Worm (Caenorhabditis elegans): ENCODE results near the gene ztf-31.

Gene ztf-31

ce11 chrIII:7272088-7272487 is 30.9 kb downstream of the ztf-31 start:
- TF ChIP-seq F49E8.2 (tag; optimal IDR thresholded peaks at IDR 0.05; ENCODE audit: insufficient read depth) = no peak
- TF ChIP-seq nfya-1 (tag; optimal IDR thresholded peaks at IDR 0.05; ENCODE audit: borderline replicate concordance, insufficient read depth) = no peak
- no peak for TF ChIP-seq mxl-1 (tag; optimal IDR thresholded peaks at IDR 0.05)
- peak; percentile 41; the same call in 1 of the 2 replicates for TF ChIP-seq lir-1 (GFP tag; conservative IDR thresholded peaks at IDR 0.05)
- no peak for TF ChIP-seq sptf-2 (GFP tag; optimal IDR thresholded peaks at IDR 0.05)
- TF ChIP-seq lsy-27 (tag; optimal IDR thresholded peaks at IDR 0.05; ENCODE audit: borderline replicate concordance, insufficient read depth) = no peak
- TF ChIP-seq ztf-18 (tag; optimal IDR thresholded peaks at IDR 0.05) = no peak
- no peak for TF ChIP-seq dpl-1 (GFP tag; optimal IDR thresholded peaks at IDR 0.05)
- TF ChIP-seq F57C9.4 (tag; optimal IDR thresholded peaks at IDR 0.05) = no peak
- TF ChIP-seq dpff-1 (tag; optimal IDR thresholded peaks at IDR 0.05) = no peak
- no peak for TF ChIP-seq ceh-40 (GFP tag; IDR thresholded peaks at IDR 0.05)
- no peak for TF ChIP-seq nhr-27 (tag; optimal IDR thresholded peaks at IDR 0.05)
- TF ChIP-seq madf-3 (GFP tag; IDR thresholded peaks at IDR 0.05) = no peak
- no peak for TF ChIP-seq mel-28 (tag; optimal IDR thresholded peaks at IDR 0.05; ENCODE audit: borderline replicate concordance)
- peak; percentile 61 for TF ChIP-seq mcd-1 (GFP tag; IDR thresholded peaks at IDR 0.05)
- no peak for TF ChIP-seq nhr-90 (tag; optimal IDR thresholded peaks at IDR 0.05)
- 0 out of 2 replicates have a peak, but pooled peaks have one; percentile 9 for TF ChIP-seq F33H1.4 (GFP tag; IDR thresholded peaks at IDR 0.05)
- TF ChIP-seq nfya-2 (GFP tag; IDR thresholded peaks at IDR 0.05) = no peak
- no peak for TF ChIP-seq ceh-91 (GFP tag; IDR thresholded peaks at IDR 0.05)
- 0 out of 2 replicates have a peak, but pooled peaks have one; percentile 46 for TF ChIP-seq let-526 (GFP tag; IDR thresholded peaks at IDR 0.05)
- TF ChIP-seq efl-1 (GFP tag; optimal IDR thresholded peaks at IDR 0.05) = no peak
- TF ChIP-seq die-1 (tag; optimal IDR thresholded peaks at IDR 0.05) = no peak
- TF ChIP-seq tbp1 (GFP tag; optimal IDR thresholded peaks at IDR 0.05) = peak; percentile 39
- no peak for TF ChIP-seq unc-130 (GFP tag; optimal IDR thresholded peaks at IDR 0.05)
- TF ChIP-seq C06A6.2 (GFP tag; conservative IDR thresholded peaks at IDR 0.05) = no peak
- TF ChIP-seq ztf-25 (GFP tag; IDR thresholded peaks at IDR 0.05) = no peak
- no peak for TF ChIP-seq sdz-38 (tag; optimal IDR thresholded peaks at IDR 0.05)
- TF ChIP-seq chd-7 (tag; optimal IDR thresholded peaks at IDR 0.05) = peak; percentile 61
- no peak for TF ChIP-seq ccch-3 (GFP tag; optimal IDR thresholded peaks at IDR 0.05)
- TF ChIP-seq rcor-1 (GFP tag; IDR thresholded peaks at IDR 0.05) = no peak
- no peak for TF ChIP-seq nhr-120 (GFP tag; IDR thresholded peaks at IDR 0.05)
- no peak for TF ChIP-seq F22D6.2 (tag; optimal IDR thresholded peaks at IDR 0.05)
- no peak for TF ChIP-seq ztf-28 (GFP tag; IDR thresholded peaks at IDR 0.05)
- no peak for TF ChIP-seq egl-18 (GFP tag; IDR thresholded peaks at IDR 0.05)
- peak; percentile 43; the same call in 1 of the 2 replicates for TF ChIP-seq dox-1 (GFP tag; IDR thresholded peaks at IDR 0.05)
- TF ChIP-seq K11D2.4 (GFP tag; IDR thresholded peaks at IDR 0.05) = no peak
- no peak for TF ChIP-seq tbx-9 (tag; optimal IDR thresholded peaks at IDR 0.05; ENCODE audit: borderline replicate concordance)
- no peak for TF ChIP-seq lag-1 (GFP tag; IDR thresholded peaks at IDR 0.05)
- peak; percentile 53 for TF ChIP-seq atf-7 (tag; optimal IDR thresholded peaks at IDR 0.05)
- TF ChIP-seq madf-6 (GFP tag; IDR thresholded peaks at IDR 0.05) = peak; percentile 37; the same call in 1 of the 2 replicates
- peak; percentile 46; the same call in 1 of the 2 replicates for TF ChIP-seq lin-26 (GFP tag; IDR thresholded peaks at IDR 0.05)
- no peak for TF ChIP-seq bed-2 (GFP tag; IDR thresholded peaks at IDR 0.05)
- no peak for TF ChIP-seq ceh-58 (GFP tag; IDR thresholded peaks at IDR 0.05)
- peak; percentile 60 for TF ChIP-seq K12H6.12 (tag; optimal IDR thresholded peaks at IDR 0.05)
- 0 out of 2 replicates have a peak, but pooled peaks have one; percentile 16 for TF ChIP-seq attf-3 (GFP tag; conservative IDR thresholded peaks at IDR 0.05)
- TF ChIP-seq C17E4.6 (GFP tag; IDR thresholded peaks at IDR 0.05) = no peak
- peak; percentile 18 for TF ChIP-seq gei-17 (GFP tag; optimal IDR thresholded peaks at IDR 0.05)
- TF ChIP-seq snpc-3.4 (tag; optimal IDR thresholded peaks at IDR 0.05) = no peak
- peak; percentile 20 for TF ChIP-seq lin-54 (GFP tag; optimal IDR thresholded peaks at IDR 0.05)

Measured in whole organism, young adult.